Worm (Caenorhabditis elegans) whole organism, early embryonic: ENCODE results near the gene bli-2.

Experiments
- aly-1 ChIP-seq: sonication (generic microtip); optimal IDR thresholded peaks from 2 replicates; lab custom pipeline; 2016; ENCODE audit warnings: missing genetic modification characterization, missing compliant biosample characterization
- scrt-1 ChIP-seq: fragments of 200-800 bp; sonication (Bioruptor generic); IDR thresholded peaks from 2 replicates; pipeline ENCODE4 v1.3.6; 2022; ENCODE audit warnings: missing genetic modification characterization, missing compliant biosample characterization

DNA sequence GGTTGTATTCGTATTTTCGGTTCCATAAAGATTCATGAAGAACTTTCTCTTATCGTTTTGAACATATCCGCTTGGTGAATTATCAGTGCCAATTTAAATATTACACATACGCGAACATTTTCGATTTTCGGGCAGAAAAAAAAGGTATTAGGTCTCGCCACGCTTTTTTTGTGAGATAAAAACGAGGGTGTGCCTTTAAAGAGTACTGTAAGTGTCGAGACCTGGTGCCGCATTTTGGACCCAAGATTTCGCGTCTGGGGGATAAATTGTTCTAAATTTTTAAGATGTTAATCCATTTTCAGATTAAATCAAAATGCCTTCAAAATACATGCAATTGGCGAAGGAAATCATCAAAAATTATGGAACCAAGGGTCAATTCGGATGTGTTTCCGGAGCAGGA is 41.7 kb upstream of the bli-2 start, which contains the start of gene C25H3.3:
- TF ChIP-seq aly-1 (tag; lab: Kevin White, UChicago) (no peak), scrt-1 (GFP tag; lab: Robert Waterston, UW) (no peak)
